Fruit fly (Drosophila melanogaster): Measurements from ENCODE around the gene Rpn12.

DNA sequence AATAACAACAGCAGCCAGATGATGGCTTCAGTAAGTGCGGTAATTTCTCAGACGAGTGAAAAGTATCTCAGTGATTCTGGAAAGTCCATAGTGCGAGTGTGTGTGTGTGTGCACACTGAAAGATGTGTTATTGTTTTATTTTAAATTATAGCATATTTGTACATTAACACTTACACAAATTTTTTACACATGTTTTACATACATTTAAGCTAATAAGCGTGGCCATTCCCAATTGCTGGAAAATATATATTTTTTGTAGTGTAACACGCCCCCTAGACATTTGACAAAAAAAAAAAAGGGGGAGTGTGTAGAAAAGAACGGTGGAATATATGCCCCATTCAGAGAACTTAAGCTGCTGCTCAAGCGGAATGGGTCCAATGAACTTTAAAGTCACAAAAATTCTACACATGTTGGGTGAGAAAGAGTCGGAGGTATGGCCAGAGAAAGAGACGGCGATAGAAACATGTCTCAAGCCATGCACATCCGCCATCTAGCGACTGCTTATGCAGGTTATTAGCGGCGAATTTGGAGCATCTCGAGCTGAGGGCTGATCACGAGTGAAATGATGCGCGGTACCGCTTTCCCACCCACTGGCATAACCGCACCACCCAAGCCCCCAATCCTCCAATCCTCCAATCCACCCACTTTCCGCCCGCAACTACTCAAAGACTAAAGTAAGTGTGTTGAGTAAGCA, 49.2 kb downstream of the Rpn12 start:
- TF ChIP-seq CTCF (optimal IDR thresholded peaks at IDR 0.05) (peak; percentile 70 to 73), CG8478 (optimal IDR thresholded peaks at IDR 0.05) (no peak)
